Fruit fly (Drosophila melanogaster): ENCODE results near the gene CG44325.

Gene CG44325

dm6 chrX:9078263-9078662 is at the start of gene CG44325:
TSS of gene CG44325 (minus strand) at chrX:9078499.
- no peak for TF ChIP-seq Sin3A (optimal IDR thresholded peaks at IDR 0.05)
- TF ChIP-seq ttk (optimal IDR thresholded peaks at IDR 0.05), result no peak
- TF ChIP-seq psq (optimal IDR thresholded peaks at IDR 0.05), result no peak
- TF ChIP-seq insv (optimal IDR thresholded peaks at IDR 0.05), result no peak
- no peak for TF ChIP-seq h (optimal IDR thresholded peaks at IDR 0.05)
- no peak for TF ChIP-seq Myc (optimal IDR thresholded peaks at IDR 0.05)

dm6 chrX:9128012-9128280 is 49.6 kb upstream of the CG44325 start:
- TF ChIP-seq h (optimal IDR thresholded peaks at IDR 0.05) (no peak), insv (optimal IDR thresholded peaks at IDR 0.05) (no peak), Myc (optimal IDR thresholded peaks at IDR 0.05) (no peak), ttk (optimal IDR thresholded peaks at IDR 0.05) (no peak), psq (optimal IDR thresholded peaks at IDR 0.05) (no peak), Sin3A (optimal IDR thresholded peaks at IDR 0.05) (no peak)

dm6 chrX:9127264-9128011 is 49.1 kb upstream of the CG44325 start:
- TF ChIP-seq h (optimal IDR thresholded peaks at IDR 0.05) (no peak), Myc (optimal IDR thresholded peaks at IDR 0.05) (no peak), Sin3A (optimal IDR thresholded peaks at IDR 0.05) (no peak), insv (optimal IDR thresholded peaks at IDR 0.05) (no peak), ttk (optimal IDR thresholded peaks at IDR 0.05) (no peak), psq (optimal IDR thresholded peaks at IDR 0.05) (no peak)

- TF ChIP-seq h (optimal IDR thresholded peaks at IDR 0.05), result no peak
Observed at dm6 chrX:9122492-9122891, 44.2 kb upstream of the CG44325 start.

- TF ChIP-seq psq (optimal IDR thresholded peaks at IDR 0.05), result no peak
- no peak for TF ChIP-seq h (optimal IDR thresholded peaks at IDR 0.05)
- no peak for TF ChIP-seq insv (optimal IDR thresholded peaks at IDR 0.05)
- TF ChIP-seq Sin3A (optimal IDR thresholded peaks at IDR 0.05), result no peak
- TF ChIP-seq ttk (optimal IDR thresholded peaks at IDR 0.05), result no peak
- TF ChIP-seq Myc (optimal IDR thresholded peaks at IDR 0.05), result no peak
Observed at dm6 chrX:9120828-9121754, 42.8 kb upstream of the CG44325 start.

- TF ChIP-seq insv (optimal IDR thresholded peaks at IDR 0.05) (no peak), psq (optimal IDR thresholded peaks at IDR 0.05) (no peak), ttk (optimal IDR thresholded peaks at IDR 0.05) (no peak), Sin3A (optimal IDR thresholded peaks at IDR 0.05) (no peak), Myc (optimal IDR thresholded peaks at IDR 0.05) (no peak), h (optimal IDR thresholded peaks at IDR 0.05) (no peak)
Observed at dm6 chrX:9119671-9120364, 41.5 kb upstream of the CG44325 start.

- no peak for TF ChIP-seq ttk (optimal IDR thresholded peaks at IDR 0.05)
- no peak for TF ChIP-seq insv (optimal IDR thresholded peaks at IDR 0.05)
- no peak for TF ChIP-seq psq (optimal IDR thresholded peaks at IDR 0.05)
- no peak for TF ChIP-seq Sin3A (optimal IDR thresholded peaks at IDR 0.05)
- no peak for TF ChIP-seq Myc (optimal IDR thresholded peaks at IDR 0.05)
- no peak for TF ChIP-seq h (optimal IDR thresholded peaks at IDR 0.05)
Observed at dm6 chrX:9118961-9119633, 40.8 kb upstream of the CG44325 start.

- TF ChIP-seq h (optimal IDR thresholded peaks at IDR 0.05) (no peak), ttk (optimal IDR thresholded peaks at IDR 0.05) (no peak), Sin3A (optimal IDR thresholded peaks at IDR 0.05) (no peak), Myc (optimal IDR thresholded peaks at IDR 0.05) (no peak), psq (optimal IDR thresholded peaks at IDR 0.05) (no peak), insv (optimal IDR thresholded peaks at IDR 0.05) (no peak)
Observed at dm6 chrX:9117831-9118230, 39.5 kb upstream of the CG44325 start.

- TF ChIP-seq ttk (optimal IDR thresholded peaks at IDR 0.05) (no peak), Sin3A (optimal IDR thresholded peaks at IDR 0.05) (no peak), h (optimal IDR thresholded peaks at IDR 0.05) (no peak), insv (optimal IDR thresholded peaks at IDR 0.05) (no peak), psq (optimal IDR thresholded peaks at IDR 0.05) (no peak), Myc (optimal IDR thresholded peaks at IDR 0.05) (no peak)
Observed at dm6 chrX:9110155-9110909, 32.0 kb upstream of the CG44325 start.

dm6 chrX:9109072-9109844 is 31.0 kb upstream of the CG44325 start:
- TF ChIP-seq ttk (optimal IDR thresholded peaks at IDR 0.05) (no peak), Myc (optimal IDR thresholded peaks at IDR 0.05) (no peak), h (optimal IDR thresholded peaks at IDR 0.05) (no peak), psq (optimal IDR thresholded peaks at IDR 0.05) (no peak), Sin3A (optimal IDR thresholded peaks at IDR 0.05) (no peak), insv (optimal IDR thresholded peaks at IDR 0.05) (no peak)

Data from Kc167 (cell line).